Fruit fly (Drosophila melanogaster) whole organism, embryonic: ENCODE measurements around the gene Fic.

Experiments used
- BEAF-32 ChIP-seq: fragments of 200-800 bp; sonication (Bioruptor generic); optimal IDR thresholded peaks from 3 replicates; lab custom pipeline; 2017; ENCODE audit warnings: missing biosample characterization, missing genetic modification characterization, mild to moderate bottlenecking, moderate library complexity, missing genetic modification reagents
- CG10209 ChIP-seq: fragments of 200-800 bp; sonication (Bioruptor generic); optimal IDR thresholded peaks from 3 replicates; lab custom pipeline; 2017; ENCODE audit warnings: missing biosample characterization, mild to moderate bottlenecking, missing genetic modification characterization, missing genetic modification reagents
- CG11247 ChIP-seq: fragments of 200-800 bp; sonication (Bioruptor generic); IDR thresholded peaks from 2 replicates; pipeline ENCODE4 v1.3.6; 2022; ENCODE audit warnings: missing biosample characterization, missing genetic modification characterization
- CG12236 ChIP-seq: fragments of 200-800 bp; sonication (Bioruptor generic); optimal IDR thresholded peaks from 2 replicates; lab custom pipeline; 2016; ENCODE audit warnings: missing biosample characterization, missing genetic modification characterization
- CG13287 ChIP-seq: fragments of 200-800 bp; sonication (Bioruptor generic); IDR thresholded peaks from 2 replicates; pipeline ENCODE4 v1.3.6; 2022; ENCODE audit warnings: missing biosample characterization, missing genetic modification characterization; ENCODE audit not compliant: partially characterized antibody
- CG13775 ChIP-seq: fragments of 200-800 bp; sonication (Bioruptor generic); optimal IDR thresholded peaks from 3 replicates; lab custom pipeline; 2017; ENCODE audit warnings: missing biosample characterization, mild to moderate bottlenecking, missing genetic modification characterization
- CG13894 ChIP-seq: fragments of 200-800 bp; sonication (Bioruptor generic); optimal IDR thresholded peaks from 3 replicates; lab custom pipeline; 2018; ENCODE audit warnings: missing biosample characterization, mild to moderate bottlenecking, missing genetic modification characterization, moderate library complexity
- CG14441 ChIP-seq: fragments of 200-800 bp; sonication (Bioruptor generic); IDR thresholded peaks from 2 replicates; pipeline ENCODE4 v1.3.6; 2022; ENCODE audit warnings: missing biosample characterization, missing genetic modification characterization
- CG14667 ChIP-seq: fragments of 200-800 bp; sonication (Bioruptor generic); IDR thresholded peaks from 2 replicates; pipeline ENCODE4 v1.3.6; 2022; ENCODE audit warnings: missing biosample characterization, missing genetic modification characterization
- CG1602 ChIP-seq: fragments of 200-800 bp; sonication (Bioruptor generic); optimal IDR thresholded peaks from 3 replicates; lab custom pipeline; 2016; ENCODE audit warnings: missing biosample characterization, missing genetic modification characterization
- CG16779 ChIP-seq: fragments of 200-800 bp; sonication (Bioruptor generic); IDR thresholded peaks from 2 replicates; pipeline ENCODE4 v1.3.6; 2022; ENCODE audit warnings: missing biosample characterization, missing genetic modification characterization
- CG18262 ChIP-seq: fragments of 200-800 bp; optimal IDR thresholded peaks from 3 replicates; lab custom pipeline; 2019; ENCODE audit warnings: missing biosample characterization, mild to moderate bottlenecking, missing genetic modification characterization, moderate library complexity
- CG30020 ChIP-seq: fragments of 200-800 bp; optimal IDR thresholded peaks from 2 replicates; lab custom pipeline; 2019; ENCODE audit warnings: missing biosample characterization, mild to moderate bottlenecking, missing genetic modification characterization, moderate library complexity
- CG32532 ChIP-seq: fragments of 200-800 bp; sonication (Bioruptor generic); IDR thresholded peaks from 2 replicates; pipeline ENCODE4 v1.3.6; 2022; ENCODE audit warnings: missing biosample characterization, missing genetic modification characterization
- CG4730 ChIP-seq: fragments of 200-800 bp; sonication (Bioruptor generic); IDR thresholded peaks from 2 replicates; pipeline ENCODE4 v1.3.6; 2022; ENCODE audit warnings: missing biosample characterization, missing genetic modification characterization
- CG6272 ChIP-seq: fragments of 200-800 bp; sonication (Bioruptor generic); IDR thresholded peaks from 2 replicates; pipeline ENCODE4 v1.3.6; 2022; ENCODE audit warnings: missing biosample characterization, missing genetic modification characterization
- CG6854 ChIP-seq: fragments of 200-800 bp; sonication (Bioruptor generic); optimal IDR thresholded peaks from 3 replicates; lab custom pipeline; 2017; ENCODE audit warnings: missing biosample characterization, mild to moderate bottlenecking, missing genetic modification characterization
- CG7786 ChIP-seq: fragments of 200-800 bp; sonication (Bioruptor generic); optimal IDR thresholded peaks from 2 replicates; lab custom pipeline; 2016; ENCODE audit warnings: missing biosample characterization, missing genetic modification characterization
- CG7928 ChIP-seq: fragments of 200-800 bp; sonication (Bioruptor generic); optimal IDR thresholded peaks from 2 replicates; lab custom pipeline; 2017; ENCODE audit warnings: missing biosample characterization, mild to moderate bottlenecking, missing genetic modification characterization
- CG7963 ChIP-seq: fragments of 200-800 bp; sonication (Bioruptor generic); IDR thresholded peaks from 3 replicates; pipeline ENCODE4 v1.3.6; 2022; ENCODE audit warnings: missing biosample characterization, missing genetic modification characterization; ENCODE audit not compliant: partially characterized antibody
- Chrac-16 ChIP-seq: fragments of 200-800 bp; sonication (Bioruptor generic); optimal IDR thresholded peaks from 3 replicates; lab custom pipeline; 2016; ENCODE audit warnings: missing biosample characterization, missing genetic modification characterization
- D ChIP-seq, 2 experiments: fragments of 200-800 bp in 1 of 2; fragments of >200 bp in 1 of 2; sonication (Bioruptor generic) in 1 of 2; optimal IDR thresholded peaks; 2 replicates in 1 of 2; 3 replicates in 1 of 2; lab custom pipeline; 2017; ENCODE audit warnings: mild to moderate bottlenecking in 1 of 2, missing biosample characterization in 1 of 2, missing genetic modification characterization in 1 of 2, missing genetic modification reagents in 1 of 2
- Dref ChIP-seq: fragments of 200-800 bp; sonication (Bioruptor generic); IDR thresholded peaks from 2 replicates; pipeline ENCODE4 v1.3.6; 2022; ENCODE audit warnings: missing biosample characterization, missing genetic modification characterization
- H15 ChIP-seq: fragments of 200-800 bp; sonication (Bioruptor generic); IDR thresholded peaks from 3 replicates; pipeline ENCODE4 v1.3.6; 2022; ENCODE audit warnings: missing biosample characterization, missing genetic modification characterization
- Hand ChIP-seq: fragments of 200-800 bp; sonication (Bioruptor generic); optimal IDR thresholded peaks from 2 replicates; lab custom pipeline; 2017; ENCODE audit warnings: mild to moderate bottlenecking, missing biosample characterization, missing genetic modification reagents, missing genetic modification characterization
- MTF-1 ChIP-seq: fragments of 200-800 bp; sonication (Bioruptor generic); optimal IDR thresholded peaks from 2 replicates; lab custom pipeline; 2018; ENCODE audit warnings: missing biosample characterization, mild to moderate bottlenecking, missing genetic modification characterization, borderline replicate concordance
- Oli ChIP-seq: fragments of 200-800 bp; sonication (Bioruptor generic); optimal IDR thresholded peaks from 2 replicates; lab custom pipeline; 2018; ENCODE audit warnings: missing biosample characterization, mild to moderate bottlenecking, missing genetic modification characterization, moderate library complexity
- Side ChIP-seq: fragments of 200-800 bp; sonication (Bioruptor generic); optimal IDR thresholded peaks from 2 replicates; lab custom pipeline; 2016; ENCODE audit warnings: missing biosample characterization, missing genetic modification characterization
- Spps ChIP-seq: fragments of 200-800 bp; sonication (Bioruptor generic); optimal IDR thresholded peaks from 2 replicates; lab custom pipeline; 2018; ENCODE audit warnings: missing biosample characterization, mild to moderate bottlenecking, missing genetic modification characterization
- YL-1 ChIP-seq: fragments of 200-800 bp; sonication (Bioruptor generic); optimal IDR thresholded peaks from 3 replicates; lab custom pipeline; 2017; ENCODE audit warnings: missing biosample characterization, mild to moderate bottlenecking, missing genetic modification characterization
- bigmax ChIP-seq: fragments of 200-800 bp; sonication (Bioruptor generic); optimal IDR thresholded peaks from 2 replicates; lab custom pipeline; 2018; ENCODE audit warnings: missing biosample characterization, mild to moderate bottlenecking, missing genetic modification characterization
- bowl ChIP-seq: fragments of 200-800 bp; sonication (Bioruptor generic); IDR thresholded peaks from 2 replicates; pipeline ENCODE4 v1.3.6; 2022; ENCODE audit warnings: missing biosample characterization, missing genetic modification characterization
- caup ChIP-seq: fragments of 200-800 bp; sonication (Bioruptor generic); optimal IDR thresholded peaks from 3 replicates; lab custom pipeline; 2017; ENCODE audit warnings: missing biosample characterization, mild to moderate bottlenecking, missing genetic modification characterization, moderate library complexity; ENCODE audit not compliant: severe bottlenecking
- crc ChIP-seq: fragments of 200-800 bp; sonication (Bioruptor generic); optimal IDR thresholded peaks from 2 replicates; lab custom pipeline; 2016; ENCODE audit warnings: missing biosample characterization, missing genetic modification characterization
- danr ChIP-seq: fragments of 200-800 bp; sonication (Bioruptor generic); IDR thresholded peaks from 2 replicates; pipeline ENCODE4 v1.3.6; 2022; ENCODE audit warnings: missing biosample characterization, missing genetic modification characterization
- dysf ChIP-seq: fragments of 200-800 bp; sonication (Bioruptor generic); IDR thresholded peaks from 3 replicates; pipeline ENCODE4 v1.3.6; 2022; ENCODE audit warnings: missing biosample characterization, missing genetic modification characterization
- fd64A ChIP-seq: fragments of 200-800 bp; sonication (Bioruptor generic); optimal IDR thresholded peaks from 3 replicates; lab custom pipeline; 2018; ENCODE audit warnings: missing biosample characterization, mild to moderate bottlenecking, missing genetic modification characterization
- hth ChIP-seq: fragments of >200 bp; optimal IDR thresholded peaks from 2 replicates; lab custom pipeline; 2017; ENCODE audit warnings: inconsistent platforms
- ind ChIP-seq: fragments of 200-800 bp; sonication (Bioruptor generic); optimal IDR thresholded peaks from 3 replicates; lab custom pipeline; 2016; ENCODE audit warnings: missing biosample characterization, missing genetic modification characterization
- lab ChIP-seq: fragments of 200-800 bp; sonication (Bioruptor generic); optimal IDR thresholded peaks from 3 replicates; lab custom pipeline; 2017; ENCODE audit warnings: missing biosample characterization, missing genetic modification characterization, mild to moderate bottlenecking, moderate library complexity, missing genetic modification reagents
- nerfin-2 ChIP-seq: fragments of 200-800 bp; sonication (Bioruptor generic); IDR thresholded peaks from 2 replicates; pipeline ENCODE4 v1.3.6; 2022; ENCODE audit warnings: missing biosample characterization, missing genetic modification characterization; ENCODE audit not compliant: partially characterized antibody
- nom ChIP-seq: fragments of 200-800 bp; sonication (Bioruptor generic); optimal IDR thresholded peaks from 2 replicates; lab custom pipeline; 2017; ENCODE audit warnings: missing biosample characterization, missing genetic modification characterization, mild to moderate bottlenecking, moderate library complexity, missing genetic modification reagents
- prd ChIP-seq, 3 experiments: fragments of >200 bp in 2 of 3; fragments of 200-800 bp in 1 of 3; sonication (Bioruptor generic) in 1 of 3; optimal IDR thresholded peaks in 2 of 3; IDR thresholded peaks in 1 of 3; 2 replicates in 2 of 3; 3 replicates in 1 of 3; pipeline versions ENCODE4 v1.3.6 to Lab custom; 2017 to 2022; ENCODE audit warnings: missing biosample characterization in 1 of 3, missing genetic modification characterization in 1 of 3
- pros ChIP-seq: fragments of 200-800 bp; sonication (Bioruptor generic); optimal IDR thresholded peaks from 3 replicates; lab custom pipeline; 2019; ENCODE audit warnings: missing biosample characterization, mild to moderate bottlenecking, missing genetic modification characterization, moderate library complexity
- scrt ChIP-seq: fragments of 200-800 bp; sonication (Bioruptor generic); optimal IDR thresholded peaks from 2 replicates; lab custom pipeline; 2018; ENCODE audit warnings: missing biosample characterization, mild to moderate bottlenecking, missing genetic modification characterization, moderate library complexity
- sim ChIP-seq: fragments of 200-800 bp; sonication (Bioruptor generic); IDR thresholded peaks from 2 replicates; pipeline ENCODE4 v1.3.6; 2022; ENCODE audit warnings: missing biosample characterization, missing genetic modification characterization
- tap ChIP-seq: fragments of 200-800 bp; optimal IDR thresholded peaks from 3 replicates; lab custom pipeline; 2019; ENCODE audit warnings: missing biosample characterization, mild to moderate bottlenecking, missing genetic modification characterization, moderate library complexity
- tio ChIP-seq: fragments of 200-800 bp; sonication (Bioruptor generic); optimal IDR thresholded peaks from 2 replicates; lab custom pipeline; 2017; ENCODE audit warnings: missing biosample characterization, missing genetic modification characterization, inconsistent platforms
- vnd ChIP-seq: fragments of 200-800 bp; sonication (Bioruptor generic); IDR thresholded peaks from 3 replicates; pipeline ENCODE4 v1.3.6; 2022; ENCODE audit warnings: missing biosample characterization, missing genetic modification characterization; ENCODE audit not compliant: partially characterized antibody

The Fic gene

DNA sequence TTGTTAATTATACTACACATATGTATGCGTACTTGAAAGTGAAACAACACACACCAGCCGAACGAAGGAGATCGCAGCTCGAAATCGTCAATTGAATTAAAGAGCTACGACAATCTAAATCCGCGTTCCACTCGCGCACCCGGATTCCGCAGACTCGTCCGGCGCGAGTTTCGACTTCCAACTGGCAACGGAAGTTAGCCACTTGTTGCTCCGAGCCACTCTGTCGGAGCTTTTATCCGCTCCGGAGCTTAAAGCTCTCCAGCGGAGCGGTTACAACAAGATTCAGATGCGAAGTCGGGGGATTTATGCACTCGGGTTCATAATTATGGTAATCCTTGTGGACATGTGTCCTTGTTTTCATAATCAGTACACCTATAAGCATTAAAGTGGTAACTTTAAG lies 41.4 kb downstream of the Fic start, which contains the start of gene Rchy1 (continued):
- TF ChIP-seq prd (optimal IDR thresholded peaks at IDR 0.05; lab: Kevin White, UChicago) (no peak), prd (GFP tag; IDR thresholded peaks at IDR 0.05; lab: Robert Waterston, UW) (no peak), bowl (GFP tag; lab: Robert Waterston, UW) (0 out of 2 replicates have a peak, but pooled peaks have one; percentile 12), nom (GFP tag; lab: Kevin White, UChicago) (peak; percentile 36), CG10209 (GFP tag; lab: Kevin White, UChicago) (no peak), danr (GFP tag; lab: Robert Waterston, UW) (no peak), sim (GFP tag; lab: Robert Waterston, UW) (no peak), CG7928 (GFP tag; lab: Kevin White, UChicago) (no peak), tio (GFP tag; lab: Kevin White, UChicago) (no peak), vnd (GFP tag; lab: Robert Waterston, UW) (no peak), tap (tag; lab: Kevin White, UChicago) (no peak), CG7786 (GFP tag; lab: Kevin White, UChicago) (no peak), CG13775 (no peak), Dref (GFP tag; lab: Robert Waterston, UW) (no peak), lab (GFP tag; lab: Kevin White, UChicago) (peak; percentile 78), Side (GFP tag; lab: Kevin White, UChicago) (no peak), Oli (tag; lab: Kevin White, UChicago) (no peak), CG6272 (GFP tag; lab: Robert Waterston, UW) (no peak), YL-1 (GFP tag; lab: Kevin White, UChicago) (no peak), CG32532 (GFP tag; lab: Robert Waterston, UW) (peak; percentile 29; the same call in 1 of the 2 replicates), fd64A (GFP tag; lab: Kevin White, UChicago) (peak; percentile 9), bigmax (no peak), pros (no peak), BEAF-32 (GFP tag; lab: Kevin White, UChicago) (no peak), MTF-1 (peak; percentile 32), CG16779 (0 out of 2 replicates have a peak, but pooled peaks have one; percentile 18), CG13894 (tag; lab: Kevin White, UChicago) (peak; percentile 72), crc (no peak), CG6854 (GFP tag; lab: Kevin White, UChicago) (peak; percentile 17), CG7963 (GFP tag; lab: Robert Waterston, UW) (no peak), nerfin-2 (GFP tag; lab: Robert Waterston, UW) (no peak), H15 (GFP tag; lab: Robert Waterston, UW) (no peak), CG18262 (tag; lab: Kevin White, UChicago) (no peak), ind (GFP tag; lab: Kevin White, UChicago) (no peak), CG30020 (no peak), CG14441 (0 out of 2 replicates have a peak, but pooled peaks have one; percentile 6), CG4730 (GFP tag; lab: Robert Waterston, UW) (no peak), dysf (GFP tag; lab: Robert Waterston, UW) (no peak), Hand (GFP tag; lab: Kevin White, UChicago) (peak; percentile 40), Spps (no peak), CG12236 (GFP tag; lab: Kevin White, UChicago) (no peak), CG14667 (no peak), scrt (peak; percentile 93), D (optimal IDR thresholded peaks at IDR 0.05; lab: Kevin White, UChicago) (no peak), D (GFP tag; optimal IDR thresholded peaks at IDR 0.05; lab: Kevin White, UChicago) (no peak), CG11247 (GFP tag; lab: Robert Waterston, UW) (peak; percentile 8; the same call in 1 of the 2 replicates), hth (lab: Kevin White, UChicago) (no peak), CG13287 (peak; percentile 36; the same call in 1 of the 2 replicates), Chrac-16 (no peak), caup (GFP tag; lab: Kevin White, UChicago) (peak; percentile 76), CG1602 (GFP tag; lab: Kevin White, UChicago) (no peak)
